Worm (Caenorhabditis elegans): ENCODE data around the gene gst-8.

ce11 chrII:4888527-4889487 is 5.3 kb downstream of the gst-8 start, which contains the start of gene pgm-1:
- TF ChIP-seq pha-4 (tag; optimal IDR thresholded peaks at IDR 0.05) (no peak), nhr-12 (tag; optimal IDR thresholded peaks at IDR 0.05) (no peak), ztf-11 (tag; optimal IDR thresholded peaks at IDR 0.05) (no peak), nhr-237 (tag; optimal IDR thresholded peaks at IDR 0.05) (no peak), snpc-4 (tag; optimal IDR thresholded peaks at IDR 0.05) (no peak), M03D4.4 (tag; optimal IDR thresholded peaks at IDR 0.05) (no peak), unc-62 (GFP tag; optimal IDR thresholded peaks at IDR 0.05) (no peak)
